Fruit fly (Drosophila melanogaster): ENCODE measurements around the gene smid.

Gene smid

DNA sequence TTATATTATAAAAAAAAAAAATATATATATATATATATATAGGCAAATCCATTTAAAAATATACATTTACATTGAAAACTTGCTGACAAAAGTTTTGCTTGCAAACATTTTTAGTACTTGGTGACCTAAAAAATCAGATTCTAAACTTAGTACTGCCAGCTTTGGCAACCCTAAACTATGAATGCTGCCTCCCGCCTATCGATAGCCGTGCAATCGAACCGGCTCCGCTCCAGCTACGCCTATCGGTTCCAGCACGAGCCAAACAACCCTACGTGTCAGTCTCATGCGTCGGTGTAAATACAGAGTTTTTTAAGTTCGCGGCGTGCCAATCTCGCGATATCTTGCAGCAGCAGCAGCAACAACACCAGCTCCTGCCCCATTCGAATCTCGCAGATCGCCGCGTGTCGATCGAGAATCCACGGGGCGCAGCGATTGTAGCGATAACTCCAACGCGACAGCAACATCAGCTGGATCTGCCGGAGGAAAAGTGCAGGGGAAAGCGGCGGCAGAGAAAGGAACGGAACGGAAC, 21.0 kb upstream of the smid start, which contains the start of gene Sec63:
Gene Sec63 (plus strand): TSS at position 238 of the 529 bp plus-strand sequence.
- TF ChIP-seq Dll (optimal IDR thresholded peaks at IDR 0.05) (no peak), usp (GFP tag; optimal IDR thresholded peaks at IDR 0.05) (no peak)

DNA sequence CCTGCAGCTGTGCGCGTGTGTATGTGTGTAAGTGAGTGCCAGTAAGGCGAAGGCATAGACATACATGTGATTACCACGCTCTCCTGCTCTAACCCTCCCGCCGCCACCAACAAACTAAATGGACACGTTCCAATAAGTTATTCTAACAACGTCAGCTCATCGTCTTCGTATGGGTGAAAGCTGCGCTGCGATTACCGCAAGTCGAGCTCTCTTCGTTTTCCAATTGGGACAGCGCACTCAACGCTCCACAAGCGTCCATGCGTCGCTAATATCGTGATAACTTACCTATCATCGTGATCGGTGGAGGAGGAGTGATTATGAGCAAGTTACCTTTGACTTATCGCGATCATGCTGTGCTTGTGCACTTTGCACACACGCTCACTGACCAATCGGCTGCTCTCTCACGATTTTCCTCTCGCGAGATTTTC, 20.3 kb upstream of the smid start:
- TF ChIP-seq pan (optimal IDR thresholded peaks at IDR 0.05), result no peak
- no peak for TF ChIP-seq Dll (optimal IDR thresholded peaks at IDR 0.05)
- TF ChIP-seq CG8478 (optimal IDR thresholded peaks at IDR 0.05), result no peak
- no peak for TF ChIP-seq usp (GFP tag; optimal IDR thresholded peaks at IDR 0.05)
- TF ChIP-seq psq (optimal IDR thresholded peaks at IDR 0.05), result no peak

DNA sequence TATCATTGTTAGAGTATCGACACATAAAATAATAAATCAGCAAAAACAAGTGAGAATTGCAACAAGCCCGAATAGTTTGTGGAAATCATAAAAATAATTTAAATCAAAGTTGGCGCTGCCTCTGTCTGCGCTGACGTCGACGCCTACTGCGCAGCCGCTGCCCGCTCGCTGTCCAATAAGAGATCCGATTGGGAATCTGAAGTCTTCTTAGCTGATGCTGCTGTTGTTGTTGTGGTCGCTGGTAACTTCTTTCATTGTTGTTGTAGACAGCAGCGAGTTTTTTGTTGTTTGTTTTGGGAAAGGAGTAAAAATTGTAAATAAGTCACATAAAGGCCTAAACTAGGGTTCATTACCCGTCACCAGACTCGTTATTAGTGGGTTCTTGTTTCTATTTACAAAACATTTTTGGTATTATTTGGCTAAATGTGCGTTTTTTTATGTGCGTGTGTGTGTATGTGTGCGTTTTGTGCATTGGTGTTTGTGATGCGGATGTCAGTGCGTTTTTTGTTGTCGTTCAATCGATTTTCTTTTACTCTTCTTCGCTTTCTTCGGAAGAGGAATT, 16.6 kb upstream of the smid start:
- no peak for TF ChIP-seq psq (optimal IDR thresholded peaks at IDR 0.05)
- TF ChIP-seq pan (optimal IDR thresholded peaks at IDR 0.05), result no peak
- no peak for TF ChIP-seq usp (GFP tag; optimal IDR thresholded peaks at IDR 0.05)
- TF ChIP-seq EcR (GFP tag; optimal IDR thresholded peaks at IDR 0.05), result no peak
- no peak for TF ChIP-seq Dll (optimal IDR thresholded peaks at IDR 0.05)
- no peak for TF ChIP-seq CG8478 (optimal IDR thresholded peaks at IDR 0.05)

DNA sequence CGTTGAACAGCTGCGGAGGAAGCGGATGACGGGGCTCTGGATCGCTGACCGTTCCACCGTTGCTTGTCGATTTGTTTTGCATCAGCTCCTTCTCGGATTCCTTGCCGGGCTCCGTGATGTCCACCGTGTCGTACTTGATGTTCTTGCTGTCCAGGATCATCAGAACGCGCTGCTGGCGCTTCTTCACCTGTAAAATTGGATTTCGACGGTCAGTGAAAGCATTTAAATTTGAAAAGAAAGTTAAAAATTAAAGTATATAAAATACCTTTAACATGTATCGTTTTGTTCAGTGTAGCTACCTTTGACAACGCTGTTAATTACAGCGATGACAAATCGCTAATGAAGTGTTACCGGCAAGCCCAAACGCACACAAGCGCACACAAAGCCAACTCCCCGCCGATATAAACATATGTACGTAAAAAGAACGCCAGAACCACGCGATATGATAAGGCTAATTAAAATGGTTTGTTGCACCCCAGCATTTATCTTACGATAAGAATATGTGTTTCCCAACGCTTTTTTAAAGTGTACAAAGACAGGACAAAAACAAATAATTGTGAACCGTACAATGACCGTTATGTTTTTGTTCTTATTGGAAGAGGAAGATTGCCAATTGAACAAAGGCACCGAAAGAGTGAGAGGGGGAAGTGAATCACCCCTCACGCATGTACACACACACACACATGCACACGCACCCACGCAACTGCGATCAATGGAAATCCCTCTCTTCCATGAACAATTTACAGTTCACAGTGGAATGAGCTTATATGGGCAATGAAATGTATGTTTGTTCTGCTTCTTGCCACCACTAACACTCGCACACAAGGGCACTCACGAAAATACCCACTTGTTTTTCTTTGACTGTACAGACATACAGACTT, 13.4 kb upstream of the smid start:
- TF ChIP-seq pan (optimal IDR thresholded peaks at IDR 0.05), result no peak
- no peak for TF ChIP-seq EcR (GFP tag; optimal IDR thresholded peaks at IDR 0.05)
- no peak for TF ChIP-seq usp (GFP tag; optimal IDR thresholded peaks at IDR 0.05)
- TF ChIP-seq CG8478 (optimal IDR thresholded peaks at IDR 0.05), result no peak
- TF ChIP-seq Dll (optimal IDR thresholded peaks at IDR 0.05), result no peak
- no peak for TF ChIP-seq psq (optimal IDR thresholded peaks at IDR 0.05)

DNA sequence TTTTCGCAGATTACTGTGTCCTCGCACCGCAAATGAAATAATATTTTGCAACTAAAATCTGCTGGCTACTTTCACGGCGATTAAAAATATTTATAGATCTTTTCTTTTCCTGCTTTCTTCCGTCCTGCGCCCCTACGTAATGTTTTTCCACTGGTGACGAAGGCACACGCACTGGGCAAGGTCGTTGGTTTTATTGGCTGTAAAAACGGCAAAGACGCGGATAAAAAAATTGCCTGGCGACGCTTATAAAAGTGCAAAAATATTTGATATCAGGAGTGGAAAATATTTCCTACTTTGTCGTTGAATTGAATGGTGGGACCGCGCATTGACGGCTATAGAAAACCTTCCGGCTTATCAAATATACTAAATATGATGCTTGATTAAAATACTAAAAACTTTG, 12.5 kb upstream of the smid start, which contains the start of gene Sh3beta:
Gene Sh3beta (minus strand): TSS at position 327 of the 400 bp plus-strand sequence.
- TF ChIP-seq EcR (GFP tag; optimal IDR thresholded peaks at IDR 0.05) (no peak), psq (optimal IDR thresholded peaks at IDR 0.05) (no peak), usp (GFP tag; optimal IDR thresholded peaks at IDR 0.05) (no peak), pan (optimal IDR thresholded peaks at IDR 0.05) (no peak), CG8478 (optimal IDR thresholded peaks at IDR 0.05) (no peak), Dll (optimal IDR thresholded peaks at IDR 0.05) (no peak)

DNA sequence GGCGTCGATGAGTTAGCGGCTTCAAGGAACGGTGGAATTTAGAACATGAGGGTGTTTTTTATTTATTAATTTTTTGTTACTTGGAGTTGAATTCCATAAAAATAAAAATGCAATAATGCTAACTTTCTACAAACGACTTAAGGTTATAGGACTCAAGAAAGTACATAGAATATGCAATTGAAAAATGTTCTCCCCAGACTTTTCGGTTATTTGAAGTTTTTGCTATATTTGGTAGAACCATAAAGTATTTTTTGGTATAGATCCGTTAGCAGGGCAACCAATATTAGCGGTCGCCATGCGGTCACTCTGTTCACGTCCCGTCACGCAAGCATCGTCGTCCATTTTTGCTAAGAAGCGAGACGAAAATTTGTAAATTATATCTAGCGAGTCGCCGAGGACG, 11.9 kb upstream of the smid start, which contains the start of gene akirin:
Gene akirin (plus strand): TSS at position 301 of the 400 bp plus-strand sequence.
- TF ChIP-seq pan (optimal IDR thresholded peaks at IDR 0.05), result no peak
- no peak for TF ChIP-seq usp (GFP tag; optimal IDR thresholded peaks at IDR 0.05)
- no peak for TF ChIP-seq CG8478 (optimal IDR thresholded peaks at IDR 0.05)
- no peak for TF ChIP-seq EcR (GFP tag; optimal IDR thresholded peaks at IDR 0.05)
- no peak for TF ChIP-seq Dll (optimal IDR thresholded peaks at IDR 0.05)
- no peak for TF ChIP-seq psq (optimal IDR thresholded peaks at IDR 0.05)

DNA sequence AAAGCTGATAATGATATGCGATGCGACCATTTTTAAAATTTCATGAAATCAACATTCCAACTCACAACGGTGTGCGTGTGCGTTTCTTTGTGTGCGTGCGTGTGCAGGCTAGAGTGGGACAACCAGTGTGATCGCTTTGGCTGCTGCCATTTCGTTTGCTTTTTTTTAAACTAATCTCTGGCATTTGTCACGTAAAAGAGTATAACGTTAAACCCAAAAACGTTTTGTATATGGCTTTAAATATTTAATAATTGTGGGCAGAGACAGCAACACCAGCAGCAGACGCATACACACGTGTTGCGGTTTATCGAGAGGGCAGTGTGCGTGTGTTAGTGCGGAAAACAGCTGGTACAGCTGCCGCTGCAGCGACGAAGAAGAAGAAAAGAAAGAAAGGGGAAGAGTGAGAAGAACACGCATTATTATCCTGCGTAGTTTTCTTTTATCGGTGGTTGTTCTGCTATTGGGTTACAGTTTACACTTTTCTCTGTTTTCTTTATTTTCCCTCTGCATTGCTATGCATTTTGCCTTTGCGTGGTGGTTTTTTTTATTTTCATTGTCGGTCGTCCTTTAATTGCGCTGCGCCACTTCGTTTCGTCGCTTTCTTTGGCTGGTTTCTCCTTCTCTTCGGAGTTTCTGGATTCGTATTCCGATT, 11.1 kb upstream of the smid start:
- TF ChIP-seq pan (optimal IDR thresholded peaks at IDR 0.05) (no peak), Dll (optimal IDR thresholded peaks at IDR 0.05) (no peak), psq (optimal IDR thresholded peaks at IDR 0.05) (no peak), usp (GFP tag; optimal IDR thresholded peaks at IDR 0.05) (no peak), CG8478 (optimal IDR thresholded peaks at IDR 0.05) (peak; percentile 79), EcR (GFP tag; optimal IDR thresholded peaks at IDR 0.05) (no peak)

DNA sequence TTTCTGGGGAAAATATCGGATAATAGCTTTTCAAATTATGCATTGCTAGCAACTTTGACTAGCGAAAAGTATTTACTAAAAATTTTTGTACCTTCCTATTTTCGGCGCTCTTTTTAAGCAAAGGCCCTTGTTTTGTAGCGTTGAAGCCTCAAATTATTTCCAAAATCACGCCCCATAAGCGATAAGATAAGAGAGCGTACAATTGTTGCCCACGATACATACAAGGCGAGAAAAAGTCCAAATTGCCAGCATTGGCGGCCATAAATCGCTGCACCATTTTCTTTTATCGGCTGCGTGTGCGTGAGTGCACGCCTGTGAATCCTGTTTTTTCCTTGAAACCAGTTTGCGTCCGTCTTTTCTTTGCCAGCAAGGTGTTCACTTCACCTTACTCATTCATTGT, 10.1 kb upstream of the smid start:
- TF ChIP-seq Dll (optimal IDR thresholded peaks at IDR 0.05) (no peak), EcR (GFP tag; optimal IDR thresholded peaks at IDR 0.05) (no peak), psq (optimal IDR thresholded peaks at IDR 0.05) (no peak), pan (optimal IDR thresholded peaks at IDR 0.05) (no peak), usp (GFP tag; optimal IDR thresholded peaks at IDR 0.05) (no peak), CG8478 (optimal IDR thresholded peaks at IDR 0.05) (no peak)

DNA sequence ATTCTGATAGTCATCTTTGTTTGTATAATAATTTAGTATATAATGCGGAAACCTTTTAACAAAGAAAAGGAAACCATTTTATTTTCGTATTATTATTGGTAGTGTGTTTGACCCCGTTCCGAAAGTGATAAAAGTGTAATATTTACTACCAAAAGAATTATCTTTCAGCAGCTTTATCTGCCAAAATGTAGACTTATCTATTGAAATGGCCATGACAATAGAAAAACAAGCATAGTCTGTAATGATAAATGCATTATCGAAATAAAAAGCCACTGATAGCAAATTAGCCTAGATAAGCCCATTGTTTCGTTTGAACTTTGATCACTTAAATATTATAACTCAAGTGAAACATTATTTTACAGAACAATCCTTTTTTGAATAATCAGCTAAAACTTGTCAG, 5.3 kb upstream of the smid start:
- no peak for TF ChIP-seq usp (GFP tag; optimal IDR thresholded peaks at IDR 0.05)
- no peak for TF ChIP-seq pan (optimal IDR thresholded peaks at IDR 0.05)
- no peak for TF ChIP-seq CG8478 (optimal IDR thresholded peaks at IDR 0.05)
- TF ChIP-seq EcR (GFP tag; optimal IDR thresholded peaks at IDR 0.05), result no peak
- TF ChIP-seq psq (optimal IDR thresholded peaks at IDR 0.05), result no peak
- no peak for TF ChIP-seq Dll (optimal IDR thresholded peaks at IDR 0.05)

DNA sequence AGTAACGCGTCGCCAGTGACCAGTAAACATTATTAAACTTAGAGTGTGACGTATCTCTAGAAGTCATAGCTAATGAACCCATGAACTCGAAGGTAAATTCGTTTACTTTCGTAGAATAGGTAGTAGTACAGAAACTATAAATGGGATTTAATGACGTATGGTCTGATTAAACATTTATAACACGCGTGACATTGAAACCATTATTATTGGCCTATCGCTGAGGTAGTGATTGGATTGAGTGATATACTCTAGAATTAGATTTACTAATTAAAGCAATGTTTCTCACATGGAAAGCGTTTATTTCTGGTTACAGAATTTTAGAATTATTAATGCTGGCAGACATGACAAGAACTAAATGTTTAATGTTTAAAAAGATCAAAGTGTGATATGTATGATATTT, 4.6 kb upstream of the smid start:
- TF ChIP-seq usp (GFP tag; optimal IDR thresholded peaks at IDR 0.05), result no peak
- no peak for TF ChIP-seq pan (optimal IDR thresholded peaks at IDR 0.05)
- no peak for TF ChIP-seq CG8478 (optimal IDR thresholded peaks at IDR 0.05)
- TF ChIP-seq psq (optimal IDR thresholded peaks at IDR 0.05), result no peak
- no peak for TF ChIP-seq EcR (GFP tag; optimal IDR thresholded peaks at IDR 0.05)
- no peak for TF ChIP-seq Dll (optimal IDR thresholded peaks at IDR 0.05)

DNA sequence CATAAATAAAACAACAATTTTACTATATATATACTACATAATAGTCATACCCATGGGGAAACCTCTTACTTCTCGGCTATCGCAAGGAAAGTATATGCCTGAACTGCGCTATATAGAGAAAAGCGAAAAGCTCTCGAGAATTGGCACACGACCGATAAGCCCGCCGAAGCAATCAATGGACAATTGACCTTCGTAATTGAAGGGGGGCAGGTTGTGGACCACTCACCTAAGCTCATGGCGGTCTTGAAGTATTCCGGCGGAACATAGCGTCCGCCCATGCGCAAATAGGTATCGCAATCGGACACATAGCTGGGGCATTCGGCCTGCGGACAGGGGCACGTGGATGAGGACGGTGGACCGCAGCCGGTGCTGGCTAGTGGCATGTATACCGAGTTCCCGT, 1.0 kb upstream of the smid start:
- TF ChIP-seq usp (GFP tag; optimal IDR thresholded peaks at IDR 0.05) (no peak), EcR (GFP tag; optimal IDR thresholded peaks at IDR 0.05) (no peak), psq (optimal IDR thresholded peaks at IDR 0.05) (no peak), pan (optimal IDR thresholded peaks at IDR 0.05) (no peak), CG8478 (optimal IDR thresholded peaks at IDR 0.05) (no peak), Dll (optimal IDR thresholded peaks at IDR 0.05) (no peak)

All from whole organism.